Fruit fly (Drosophila melanogaster) Kc167 (cell line): ENCODE results near the gene CG6048.

ENCODE experiments used
- Myc ChIP-seq: fragments of >200 bp; optimal IDR thresholded peaks from 2 replicates; lab custom pipeline; 2017; ENCODE audit warnings: missing external identifiers
- psq ChIP-seq: fragments of >200 bp; optimal IDR thresholded peaks from 2 replicates; lab custom pipeline; 2017; ENCODE audit warnings: missing external identifiers
- ttk ChIP-seq: sonication (Bioruptor generic); optimal IDR thresholded peaks from 2 replicates; lab custom pipeline; 2017; ENCODE audit warnings: missing external identifiers

DNA sequence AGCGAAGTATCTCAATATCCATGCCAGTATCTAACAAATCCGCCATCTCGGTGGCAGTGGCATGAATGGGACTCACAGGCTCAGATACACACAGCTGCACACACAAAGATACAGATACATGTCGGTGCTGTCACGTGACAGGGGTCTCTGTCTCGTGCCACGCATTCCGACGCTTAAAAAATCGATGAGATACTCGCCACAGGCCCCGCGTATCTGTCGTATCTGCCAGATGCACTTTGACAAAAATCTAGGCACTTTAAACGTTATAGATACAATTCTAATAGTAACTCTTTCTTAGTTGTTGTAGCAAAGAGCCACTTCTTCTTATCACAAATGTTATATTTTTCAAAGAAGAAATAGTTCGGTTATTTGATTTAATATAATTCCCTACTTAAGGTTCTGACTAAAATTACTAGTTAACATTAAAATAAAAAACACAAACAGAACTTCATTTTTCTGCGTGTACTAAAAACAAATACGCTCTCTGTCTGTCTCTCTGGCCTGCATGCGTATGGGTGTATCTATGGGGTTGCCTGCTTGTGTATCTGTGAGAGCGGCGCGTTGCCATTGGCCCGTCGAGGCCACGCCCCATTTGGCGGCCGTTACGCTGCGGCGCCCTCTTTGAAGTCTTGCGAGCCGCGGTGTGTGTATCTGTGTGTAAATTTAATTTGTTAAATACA is 48.5 kb downstream of the CG6048 start, which contains the start of gene CG4766:
- TF ChIP-seq psq (lab: Kevin White, UChicago), result no peak
- no peak for TF ChIP-seq Myc (lab: Kevin White, UChicago)
- no peak for TF ChIP-seq ttk (lab: Kevin White, UChicago)
